Worm (Caenorhabditis elegans) whole organism, early embryonic: ENCODE results near the gene pals-19.

Experiments used
- aly-1 ChIP-seq: sonication (generic microtip); optimal IDR thresholded peaks from 2 replicates; lab custom pipeline; 2016; ENCODE audit warnings: missing genetic modification characterization, missing compliant biosample characterization
- ama-1 ChIP-seq: fragments of 150-350 bp; optimal IDR thresholded peaks from 2 replicates; lab custom pipeline; 2014
- ceh-13 ChIP-seq: fragments of 200-800 bp; sonication (Bioruptor generic); optimal IDR thresholded peaks from 2 replicates; lab custom pipeline; 2018; ENCODE audit warnings: mild to moderate bottlenecking, missing genetic modification characterization, missing compliant biosample characterization
- hmbx-1 ChIP-seq: sonication (generic microtip); optimal IDR thresholded peaks from 2 replicates; lab custom pipeline; 2016; ENCODE audit warnings: mild to moderate bottlenecking, missing genetic modification characterization, missing compliant biosample characterization

ce11 chrIII:1383483-1383882, 18.3 kb upstream of the pals-19 start:
- TF ChIP-seq ceh-13 (GFP tag; lab: Kevin White, UChicago), result no peak
- no peak for TF ChIP-seq hmbx-1 (tag; lab: Kevin White, UChicago)
- no peak for TF ChIP-seq ama-1 (lab: Kevin White, UChicago)
- TF ChIP-seq aly-1 (tag; lab: Kevin White, UChicago), result no peak
